Fruit fly (Drosophila melanogaster) whole organism, embryonic: ENCODE measurements around the gene CG16736.

Experiments
- B-H2 ChIP-seq: fragments of 200-800 bp; sonication (Bioruptor generic); optimal IDR thresholded peaks from 2 replicates; lab custom pipeline; 2018; ENCODE audit warnings: missing biosample characterization, mild to moderate bottlenecking, missing genetic modification characterization
- BEAF-32 ChIP-seq: fragments of 200-800 bp; sonication (Bioruptor generic); optimal IDR thresholded peaks from 3 replicates; lab custom pipeline; 2017; ENCODE audit warnings: missing biosample characterization, missing genetic modification characterization, mild to moderate bottlenecking, moderate library complexity, missing genetic modification reagents
- Bgb ChIP-seq: fragments of 200-800 bp; sonication (Bioruptor generic); IDR thresholded peaks from 2 replicates; pipeline ENCODE4 v1.3.6; 2022; ENCODE audit warnings: missing biosample characterization, missing genetic modification characterization; ENCODE audit not compliant: partially characterized antibody
- C15 ChIP-seq: fragments of 200-800 bp; sonication (Bioruptor generic); IDR thresholded peaks from 3 replicates; pipeline ENCODE4 v1.3.6; 2022; ENCODE audit warnings: missing biosample characterization, missing genetic modification characterization
- CG11504 ChIP-seq: fragments of 200-800 bp; sonication (Bioruptor generic); optimal IDR thresholded peaks from 3 replicates; lab custom pipeline; 2019; ENCODE audit warnings: missing biosample characterization, mild to moderate bottlenecking, missing genetic modification characterization, moderate library complexity
- CG11723 ChIP-seq: fragments of 200-800 bp; sonication (Bioruptor generic); optimal IDR thresholded peaks from 2 replicates; lab custom pipeline; 2017; ENCODE audit warnings: missing biosample characterization, mild to moderate bottlenecking, missing genetic modification characterization
- CG12659 ChIP-seq: fragments of 200-800 bp; sonication (Bioruptor generic); optimal IDR thresholded peaks from 3 replicates; lab custom pipeline; 2017; ENCODE audit warnings: mild to moderate bottlenecking, missing biosample characterization, missing genetic modification reagents, missing genetic modification characterization
- CG15011 ChIP-seq: fragments of 200-800 bp; sonication (Bioruptor generic); optimal IDR thresholded peaks from 3 replicates; lab custom pipeline; 2018; ENCODE audit warnings: missing biosample characterization, mild to moderate bottlenecking, missing genetic modification characterization
- CG17186 ChIP-seq: fragments of 200-800 bp; sonication (Bioruptor generic); optimal IDR thresholded peaks from 3 replicates; lab custom pipeline; 2017; ENCODE audit warnings: missing biosample characterization, missing genetic modification reagents, missing genetic modification characterization
- CG18619 ChIP-seq: fragments of 200-800 bp; sonication (Bioruptor generic); optimal IDR thresholded peaks from 3 replicates; lab custom pipeline; 2017; ENCODE audit warnings: missing biosample characterization, mild to moderate bottlenecking, missing genetic modification characterization
- CG3065 ChIP-seq: fragments of 200-800 bp; sonication (Bioruptor generic); optimal IDR thresholded peaks from 2 replicates; lab custom pipeline; 2016; ENCODE audit warnings: missing biosample characterization, missing genetic modification characterization
- CG32767 ChIP-seq: fragments of 200-800 bp; sonication (Bioruptor generic); IDR thresholded peaks from 2 replicates; pipeline ENCODE4 v1.3.6; 2022; ENCODE audit warnings: missing biosample characterization, missing genetic modification characterization
- CG3281 ChIP-seq: fragments of 200-800 bp; sonication (Bioruptor generic); optimal IDR thresholded peaks from 3 replicates; lab custom pipeline; 2017; ENCODE audit warnings: missing biosample characterization, mild to moderate bottlenecking, missing genetic modification characterization
- CG33557 ChIP-seq: fragments of 200-800 bp; sonication (Bioruptor generic); optimal IDR thresholded peaks from 2 replicates; lab custom pipeline; 2019; ENCODE audit warnings: missing biosample characterization, mild to moderate bottlenecking, missing genetic modification characterization, moderate library complexity
- CG34376 ChIP-seq: fragments of 200-800 bp; sonication (Bioruptor generic); optimal IDR thresholded peaks from 2 replicates; lab custom pipeline; 2018; ENCODE audit warnings: missing biosample characterization, mild to moderate bottlenecking, missing genetic modification characterization
- CG42726 ChIP-seq: fragments of 200-800 bp; sonication (Bioruptor generic); IDR thresholded peaks from 2 replicates; pipeline ENCODE4 v1.3.6; 2022; ENCODE audit warnings: missing biosample characterization, missing genetic modification characterization; ENCODE audit not compliant: partially characterized antibody
- CG7357 ChIP-seq: fragments of 200-800 bp; sonication (Bioruptor generic); IDR thresholded peaks from 3 replicates; pipeline ENCODE4 v1.3.6; 2022; ENCODE audit warnings: missing biosample characterization, missing genetic modification characterization
- CG7963 ChIP-seq: fragments of 200-800 bp; sonication (Bioruptor generic); IDR thresholded peaks from 3 replicates; pipeline ENCODE4 v1.3.6; 2022; ENCODE audit warnings: missing biosample characterization, missing genetic modification characterization; ENCODE audit not compliant: partially characterized antibody
- CG8290 ChIP-seq, 3 experiments: fragments of 200-800 bp; sonication (Bioruptor generic); optimal IDR thresholded peaks; 2 replicates each; lab custom pipeline; 2016 to 2019; ENCODE audit warnings: missing biosample characterization in 3 of 3, missing genetic modification characterization in 3 of 3, mild to moderate bottlenecking in 2 of 3, moderate library complexity in 1 of 3
- CG9932 ChIP-seq: fragments of 200-800 bp; sonication (Bioruptor generic); IDR thresholded peaks from 2 replicates; pipeline ENCODE4 v1.3.6; 2022; ENCODE audit warnings: missing biosample characterization, missing genetic modification characterization
- Deaf1 ChIP-seq: fragments of 200-800 bp; optimal IDR thresholded peaks from 3 replicates; lab custom pipeline; 2019; ENCODE audit warnings: missing biosample characterization, mild to moderate bottlenecking, missing genetic modification characterization, moderate library complexity
- Ets65A ChIP-seq: fragments of 200-800 bp; sonication (Bioruptor generic); peaks from one replicate; lab custom pipeline; 2016; ENCODE audit warnings: missing biosample characterization, missing genetic modification characterization
- Fer1 ChIP-seq: fragments of 200-800 bp; sonication (Bioruptor generic); optimal IDR thresholded peaks from 2 replicates; lab custom pipeline; 2017; ENCODE audit warnings: missing biosample characterization, mild to moderate bottlenecking, missing genetic modification characterization
- HHEX ChIP-seq: fragments of 200-800 bp; sonication (Bioruptor generic); optimal IDR thresholded peaks from 3 replicates; lab custom pipeline; 2017; ENCODE audit warnings: missing biosample characterization, mild to moderate bottlenecking, missing genetic modification characterization, missing genetic modification reagents
- Hmr ChIP-seq: fragments of 200-800 bp; sonication (Bioruptor generic); optimal IDR thresholded peaks from 3 replicates; lab custom pipeline; 2017; ENCODE audit warnings: mild to moderate bottlenecking, missing biosample characterization, missing genetic modification reagents, missing genetic modification characterization
- Hr39 ChIP-seq: fragments of >200 bp; optimal IDR thresholded peaks from 2 replicates; lab custom pipeline; 2017
- MBD-R2 ChIP-seq: fragments of 200-800 bp; sonication (Bioruptor generic); IDR thresholded peaks from 2 replicates; pipeline ENCODE4 v1.3.6; 2022; ENCODE audit warnings: missing biosample characterization, missing genetic modification characterization
- Myb ChIP-seq: fragments of 200-800 bp; sonication (Bioruptor generic); optimal IDR thresholded peaks from 2 replicates; lab custom pipeline; 2016; ENCODE audit warnings: missing biosample characterization, missing genetic modification characterization
- NFAT ChIP-seq: fragments of 200-800 bp; sonication (Bioruptor generic); IDR thresholded peaks from 2 replicates; pipeline ENCODE4 v1.3.6; 2022; ENCODE audit warnings: missing biosample characterization, missing genetic modification characterization
- Rx ChIP-seq: fragments of 200-800 bp; sonication (Bioruptor generic); IDR thresholded peaks from 2 replicates; pipeline ENCODE4 v1.3.6; 2022; ENCODE audit warnings: missing biosample characterization, missing genetic modification characterization
- bab2 ChIP-seq: fragments of 200-800 bp; sonication (Bioruptor generic); optimal IDR thresholded peaks from 2 replicates; lab custom pipeline; 2016; ENCODE audit warnings: missing biosample characterization, missing genetic modification characterization
- bbx ChIP-seq: fragments of 200-800 bp; sonication (Bioruptor generic); IDR thresholded peaks from 2 replicates; pipeline ENCODE4 v1.3.6; 2022; ENCODE audit warnings: missing biosample characterization, missing genetic modification characterization; ENCODE audit not compliant: partially characterized antibody
- br ChIP-seq: fragments of >200 bp; optimal IDR thresholded peaks from 2 replicates; lab custom pipeline; 2017
- crp ChIP-seq, 2 experiments: fragments of 200-800 bp; sonication (Bioruptor generic); optimal IDR thresholded peaks; 2 replicates in 1 of 2; 3 replicates in 1 of 2; lab custom pipeline; 2017; ENCODE audit warnings: missing biosample characterization in 2 of 2, missing genetic modification characterization in 2 of 2, mild to moderate bottlenecking in 1 of 2, moderate library complexity in 1 of 2
- dan ChIP-seq: fragments of 200-800 bp; sonication (Bioruptor generic); IDR thresholded peaks from 2 replicates; pipeline ENCODE4 v1.3.6; 2022; ENCODE audit warnings: missing biosample characterization, missing genetic modification characterization
- dimm ChIP-seq: fragments of 200-800 bp; sonication (Bioruptor generic); IDR thresholded peaks from 2 replicates; pipeline ENCODE4 v1.3.6; 2022; ENCODE audit warnings: missing biosample characterization, missing genetic modification characterization
- gfzf ChIP-seq: fragments of 200-800 bp; sonication (Bioruptor generic); optimal IDR thresholded peaks from 2 replicates; lab custom pipeline; 2016; ENCODE audit warnings: missing biosample characterization, mild to moderate bottlenecking, missing genetic modification characterization, moderate library complexity
- lilli ChIP-seq: fragments of 200-800 bp; sonication (Bioruptor generic); optimal IDR thresholded peaks from 3 replicates; lab custom pipeline; 2016; ENCODE audit warnings: missing biosample characterization, missing genetic modification characterization
- mld ChIP-seq: fragments of 200-800 bp; sonication (Bioruptor generic); IDR thresholded peaks from 3 replicates; pipeline ENCODE4 v1.3.6; 2022; ENCODE audit warnings: missing biosample characterization, missing genetic modification characterization; ENCODE audit not compliant: partially characterized antibody
- pros ChIP-seq: fragments of 200-800 bp; sonication (Bioruptor generic); optimal IDR thresholded peaks from 3 replicates; lab custom pipeline; 2019; ENCODE audit warnings: missing biosample characterization, mild to moderate bottlenecking, missing genetic modification characterization, moderate library complexity
- run ChIP-seq: fragments of 200-800 bp; sonication (Bioruptor generic); optimal IDR thresholded peaks from 3 replicates; lab custom pipeline; 2018; ENCODE audit warnings: missing biosample characterization, mild to moderate bottlenecking, missing genetic modification characterization
- sens ChIP-seq: fragments of 200-800 bp; sonication (Bioruptor generic); peaks from one replicate; lab custom pipeline; 2016; ENCODE audit warnings: missing biosample characterization, missing genetic modification characterization
- ssp ChIP-seq: fragments of 200-800 bp; sonication (Bioruptor generic); IDR thresholded peaks from 2 replicates; pipeline ENCODE4 v1.3.6; 2022; ENCODE audit warnings: missing biosample characterization, missing genetic modification characterization
- stwl ChIP-seq: fragments of 200-800 bp; sonication (Bioruptor generic); optimal IDR thresholded peaks from 3 replicates; lab custom pipeline; 2018; ENCODE audit warnings: missing biosample characterization, mild to moderate bottlenecking, missing genetic modification characterization, moderate library complexity
- vnd ChIP-seq: fragments of 200-800 bp; sonication (Bioruptor generic); IDR thresholded peaks from 3 replicates; pipeline ENCODE4 v1.3.6; 2022; ENCODE audit warnings: missing biosample characterization, missing genetic modification characterization; ENCODE audit not compliant: partially characterized antibody
- z ChIP-seq: fragments of 200-800 bp; sonication (Bioruptor generic); IDR thresholded peaks from 3 replicates; pipeline ENCODE4 v1.3.6; 2022; ENCODE audit warnings: missing biosample characterization, missing genetic modification characterization

The CG16736 gene

dm6 chr3R:9257616-9258015 is at the start of gene CG16736:
TSS of gene CG16736 (minus strand) at chr3R:9257716.
- no peak for TF ChIP-seq CG15011
- TF ChIP-seq br (lab: Kevin White, UChicago): no peak
- no peak for TF ChIP-seq NFAT (GFP tag; lab: Robert Waterston, UW)
- no peak for TF ChIP-seq CG8290 (GFP tag; optimal IDR thresholded peaks at IDR 0.05; lab: Kevin White, UChicago)
- no peak for TF ChIP-seq CG8290 (tag; optimal IDR thresholded peaks at IDR 0.05; lab: Kevin White, UChicago)
- TF ChIP-seq Fer1 (GFP tag; lab: Kevin White, UChicago): no peak
- TF ChIP-seq CG11723: no peak
- TF ChIP-seq CG32767 (GFP tag; lab: Robert Waterston, UW): no peak
- no peak for TF ChIP-seq CG11504 (tag; lab: Kevin White, UChicago)
- no peak for TF ChIP-seq bab2 (GFP tag; lab: Kevin White, UChicago)
- TF ChIP-seq CG7357 (GFP tag; lab: Robert Waterston, UW): no peak
- TF ChIP-seq dimm: no peak

dm6 chr3R:9297163-9297562 is 39.6 kb upstream of the CG16736 start:
- TF ChIP-seq Hr39 (lab: Kevin White, UChicago): peak; percentile 74
- TF ChIP-seq dan (GFP tag; lab: Robert Waterston, UW): 0 out of 2 replicates have a peak, but pooled peaks have one; percentile 23
- 0 out of 2 replicates have a peak, but pooled peaks have one; percentile 8 for TF ChIP-seq ssp
- no peak for TF ChIP-seq sens (GFP tag; lab: Kevin White, UChicago)
- TF ChIP-seq bab2 (GFP tag; lab: Kevin White, UChicago): no peak

dm6 chr3R:9287710-9288109 is 30.2 kb upstream of the CG16736 start:
- peak; percentile 93 for TF ChIP-seq Ets65A
- TF ChIP-seq run (tag; lab: Kevin White, UChicago): no peak

- TF ChIP-seq vnd (GFP tag; lab: Robert Waterston, UW) (peak; percentile 98), bbx (GFP tag; lab: Robert Waterston, UW) (peak; percentile 99), Bgb (GFP tag; lab: Robert Waterston, UW) (peak; percentile 99), pros (GFP tag; lab: Kevin White, UChicago) (no peak), Hmr (GFP tag; lab: Kevin White, UChicago) (no peak), CG34376 (GFP tag; lab: Kevin White, UChicago) (peak; percentile 26), CG12659 (GFP tag; lab: Kevin White, UChicago) (peak; percentile 77), crp (GFP tag; optimal IDR thresholded peaks at IDR 0.05; lab: Kevin White, UChicago) (peak; percentile 86 to 98), CG3065 (GFP tag; lab: Kevin White, UChicago) (no peak), lilli (GFP tag; lab: Kevin White, UChicago) (no peak), CG42726 (GFP tag; lab: Robert Waterston, UW) (peak; percentile 90), HHEX (GFP tag; lab: Kevin White, UChicago) (no peak), CG18619 (GFP tag; lab: Kevin White, UChicago) (no peak), mld (peak; percentile 98), CG17186 (peak; percentile 69), CG33557 (peak; percentile 22), Myb (peak; percentile 12), Deaf1 (no peak), C15 (GFP tag; lab: Robert Waterston, UW) (no peak), CG9932 (peak; percentile 37; the same call in 1 of the 2 replicates), gfzf (GFP tag; lab: Kevin White, UChicago) (peak; percentile 23), CG3281 (no peak), Rx (no peak), B-H2 (GFP tag; lab: Kevin White, UChicago) (peak; percentile 50), MBD-R2 (GFP tag; lab: Robert Waterston, UW) (peak; percentile 99), CG7357 (GFP tag; lab: Robert Waterston, UW) (peak; percentile 79), stwl (peak; percentile 96), BEAF-32 (GFP tag; lab: Kevin White, UChicago) (peak; percentile 96), z (GFP tag; lab: Robert Waterston, UW) (no peak), CG7963 (GFP tag; lab: Robert Waterston, UW) (peak; percentile 98)
These were observed 9.2 kb upstream of the CG16736 start, which contains the start of the genes TrpRS and Vps16A for dm6 chr3R:9266765-9267164. TSS of gene TrpRS (minus strand) at chr3R:9266904. TSS of gene Vps16A (plus strand) at chr3R:9267019.
